Worm (Caenorhabditis elegans) whole organism, dauer: Measurements from ENCODE around the gene C27A7.5.

Experiments
- unc-62 ChIP-seq: sonication (generic microtip); optimal IDR thresholded peaks from 2 replicates; lab custom pipeline; 2017; ENCODE audit warnings: missing biosample characterization, missing genetic modification reagents, missing genetic modification characterization

The C27A7.5 gene

ce11 chrV:12162220-12162619, at the start of gene C27A7.5:
TSS of gene C27A7.5 (minus strand) at chrV:12162320.
- no peak for TF ChIP-seq unc-62 (GFP tag; lab: Kevin White, UChicago)

ce11 chrV:12211090-12211489, 49.0 kb upstream of the C27A7.5 start:
- TF ChIP-seq unc-62 (GFP tag; lab: Kevin White, UChicago): no peak

ce11 chrV:12209951-12210350, 47.8 kb upstream of the C27A7.5 start:
- TF ChIP-seq unc-62 (GFP tag; lab: Kevin White, UChicago): no peak

ce11 chrV:12208678-12209077, 46.6 kb upstream of the C27A7.5 start:
- TF ChIP-seq unc-62 (GFP tag; lab: Kevin White, UChicago): no peak

ce11 chrV:12199474-12199873, 37.4 kb upstream of the C27A7.5 start:
- no peak for TF ChIP-seq unc-62 (GFP tag; lab: Kevin White, UChicago)

- TF ChIP-seq unc-62 (GFP tag; lab: Kevin White, UChicago): no peak
Measured at ce11 chrV:12198545-12198944, 36.4 kb upstream of the C27A7.5 start, which contains the start of gene lon-3. TSS of gene lon-3 (minus strand) at chrV:12198645.

- no peak for TF ChIP-seq unc-62 (GFP tag; lab: Kevin White, UChicago)
Measured at ce11 chrV:12197748-12198147, 35.6 kb upstream of the C27A7.5 start.

- TF ChIP-seq unc-62 (GFP tag; lab: Kevin White, UChicago): no peak
Measured at ce11 chrV:12196659-12197058, 34.5 kb upstream of the C27A7.5 start.

- no peak for TF ChIP-seq unc-62 (GFP tag; lab: Kevin White, UChicago)
Measured at ce11 chrV:12195845-12196244, 33.7 kb upstream of the C27A7.5 start, which contains the start of gene ZK836.3. TSS of gene ZK836.3 (minus strand) at chrV:12195945.

ce11 chrV:12194275-12194674, 32.2 kb upstream of the C27A7.5 start, which contains the start of gene ogdh-2:
TSS of gene ogdh-2 (plus strand) at chrV:12194507.
- no peak for TF ChIP-seq unc-62 (GFP tag; lab: Kevin White, UChicago)

- TF ChIP-seq unc-62 (GFP tag; lab: Kevin White, UChicago): no peak
Measured at ce11 chrV:12192129-12192528, 30.0 kb upstream of the C27A7.5 start, which contains the start of gene rnp-1. TSS of gene rnp-1 (plus strand) at chrV:12192273.

- no peak for TF ChIP-seq unc-62 (GFP tag; lab: Kevin White, UChicago)
Measured at ce11 chrV:12190943-12191569, 28.9 kb upstream of the C27A7.5 start, which contains the start of gene dpy-30. TSS of gene dpy-30 (plus strand) at chrV:12191519.

ce11 chrV:12188830-12189229, 26.7 kb upstream of the C27A7.5 start:
- no peak for TF ChIP-seq unc-62 (GFP tag; lab: Kevin White, UChicago)

ce11 chrV:12187344-12187743, 25.2 kb upstream of the C27A7.5 start, which contains the start of gene ZK863.8:
TSS of gene ZK863.8 (minus strand) at chrV:12187516.
- TF ChIP-seq unc-62 (GFP tag; lab: Kevin White, UChicago): no peak

- no peak for TF ChIP-seq unc-62 (GFP tag; lab: Kevin White, UChicago)
Measured at ce11 chrV:12184308-12184999, 22.3 kb upstream of the C27A7.5 start, which contains the start of gene srd-4. TSS of gene srd-4 (plus strand) at chrV:12184949.

- TF ChIP-seq unc-62 (GFP tag; lab: Kevin White, UChicago): no peak
Measured at ce11 chrV:12183854-12184253, 21.7 kb upstream of the C27A7.5 start, which contains the start of gene usip-1. TSS of gene usip-1 (minus strand) at chrV:12184194.
